Worm (Caenorhabditis elegans) whole organism, late embryonic: ENCODE results near the gene R52.4.

Experiments
- C38D4.7 ChIP-seq: fragments of 200-800 bp; sonication (Bioruptor generic); optimal IDR thresholded peaks from 2 replicates; lab custom pipeline; 2018; ENCODE audit warnings: mild to moderate bottlenecking, missing genetic modification characterization, moderate library complexity, missing compliant biosample characterization
- F13H6.1 ChIP-seq: sonication (generic microtip); optimal IDR thresholded peaks from 2 replicates; lab custom pipeline; 2016; ENCODE audit warnings: missing genetic modification characterization, missing compliant biosample characterization
- ahr-1 ChIP-seq: sonication (generic microtip); optimal IDR thresholded peaks from 2 replicates; lab custom pipeline; 2016; ENCODE audit warnings: missing genetic modification characterization, missing compliant biosample characterization
- ama-1 ChIP-seq: fragments of 150-350 bp; optimal IDR thresholded peaks from 2 replicates; lab custom pipeline; 2014
- ceh-18 ChIP-seq: sonication (generic microtip); optimal IDR thresholded peaks from 2 replicates; lab custom pipeline; 2016; ENCODE audit warnings: missing genetic modification characterization, missing compliant biosample characterization
- ceh-22 ChIP-seq: sonication (generic microtip); optimal IDR thresholded peaks from 2 replicates; lab custom pipeline; 2017; ENCODE audit warnings: missing biosample characterization, missing genetic modification characterization
- ceh-24 ChIP-seq: sonication (generic microtip); optimal IDR thresholded peaks from 2 replicates; lab custom pipeline; 2016; ENCODE audit warnings: mild to moderate bottlenecking, missing genetic modification characterization, missing compliant biosample characterization
- ceh-31 ChIP-seq: sonication (generic microtip); optimal IDR thresholded peaks from 2 replicates; lab custom pipeline; 2016; ENCODE audit warnings: missing genetic modification characterization, missing compliant biosample characterization
- ceh-34 ChIP-seq: sonication (generic microtip); optimal IDR thresholded peaks from 2 replicates; lab custom pipeline; 2016; ENCODE audit warnings: mild to moderate bottlenecking, missing genetic modification characterization, missing compliant biosample characterization
- ceh-48 ChIP-seq: sonication (generic microtip); optimal IDR thresholded peaks from 2 replicates; lab custom pipeline; 2016; ENCODE audit warnings: missing genetic modification characterization, inconsistent platforms, missing compliant biosample characterization
- ceh-9 ChIP-seq: sonication (generic microtip); optimal IDR thresholded peaks from 2 replicates; lab custom pipeline; 2016; ENCODE audit warnings: mild to moderate bottlenecking, missing genetic modification characterization, inconsistent platforms, missing compliant biosample characterization
- dmd-4 ChIP-seq: sonication (generic microtip); optimal IDR thresholded peaks from 2 replicates; lab custom pipeline; 2016; ENCODE audit warnings: borderline replicate concordance, missing genetic modification characterization, missing compliant biosample characterization
- eyg-1 ChIP-seq: sonication (generic microtip); optimal IDR thresholded peaks from 2 replicates; lab custom pipeline; 2016; ENCODE audit warnings: missing genotype, missing genetic modification characterization, missing compliant biosample characterization
- fkh-10 ChIP-seq: fragments of 150-350 bp; optimal IDR thresholded peaks from 2 replicates; lab custom pipeline; 2014; ENCODE audit warnings: missing biosample characterization, missing genetic modification reagents, missing genetic modification characterization
- fkh-6 ChIP-seq: sonication (generic microtip); optimal IDR thresholded peaks from 2 replicates; lab custom pipeline; 2016; ENCODE audit warnings: missing genetic modification characterization, missing compliant biosample characterization
- gmeb-2 ChIP-seq: sonication (generic microtip); optimal IDR thresholded peaks from 2 replicates; lab custom pipeline; 2016; ENCODE audit warnings: missing genetic modification characterization, inconsistent platforms, missing compliant biosample characterization
- hlh-15 ChIP-seq: sonication (generic microtip); optimal IDR thresholded peaks from 2 replicates; lab custom pipeline; 2016; ENCODE audit warnings: missing genetic modification characterization, missing compliant biosample characterization
- hlh-6 ChIP-seq: sonication (generic microtip); optimal IDR thresholded peaks from 2 replicates; lab custom pipeline; 2016; ENCODE audit warnings: missing genotype, missing genetic modification characterization, missing compliant biosample characterization
- lim-6 ChIP-seq: sonication (generic microtip); optimal IDR thresholded peaks from 2 replicates; lab custom pipeline; 2016; ENCODE audit warnings: missing genetic modification characterization, missing compliant biosample characterization
- mec-3 ChIP-seq: sonication (generic microtip); optimal IDR thresholded peaks from 2 replicates; lab custom pipeline; 2016; ENCODE audit warnings: borderline replicate concordance, missing genetic modification characterization, missing compliant biosample characterization
- nfya-1 ChIP-seq: sonication (generic microtip); optimal IDR thresholded peaks from 2 replicates; lab custom pipeline; 2017; ENCODE audit warnings: missing genetic modification characterization, mild to moderate bottlenecking, missing compliant biosample characterization, antibody characterized with exemption, moderate library complexity
- nhr-11 ChIP-seq: fragments of 150-350 bp; optimal IDR thresholded peaks from 2 replicates; lab custom pipeline; 2014; ENCODE audit warnings: missing biosample characterization, missing genetic modification characterization
- pag-3 ChIP-seq: sonication (generic microtip); optimal IDR thresholded peaks from 2 replicates; lab custom pipeline; 2016; ENCODE audit warnings: missing compliant biosample characterization, missing genetic modification characterization, borderline replicate concordance
- pat-9 ChIP-seq: fragments of 200-800 bp; sonication (Bioruptor generic); optimal IDR thresholded peaks from 2 replicates; lab custom pipeline; 2018; ENCODE audit warnings: mild to moderate bottlenecking, missing genetic modification characterization, moderate library complexity, missing compliant biosample characterization
- pha-2 ChIP-seq: sonication (generic microtip); optimal IDR thresholded peaks from 2 replicates; lab custom pipeline; 2017; ENCODE audit warnings: mild to moderate bottlenecking, missing genetic modification characterization, missing compliant biosample characterization
- ref-2 ChIP-seq: sonication (generic microtip); optimal IDR thresholded peaks from 2 replicates; lab custom pipeline; 2016; ENCODE audit warnings: missing genetic modification characterization, missing compliant biosample characterization
- rnt-1 ChIP-seq: sonication (generic microtip); optimal IDR thresholded peaks from 2 replicates; lab custom pipeline; 2016; ENCODE audit warnings: missing genetic modification characterization, missing compliant biosample characterization
- sox-2 ChIP-seq: fragments of 200-800 bp; sonication (Bioruptor generic); IDR thresholded peaks from 2 replicates; pipeline ENCODE4 v1.3.6; 2022; ENCODE audit warnings: missing genetic modification reagents, missing genetic modification characterization, missing compliant biosample characterization
- syd-9 ChIP-seq: sonication (generic microtip); optimal IDR thresholded peaks from 2 replicates; lab custom pipeline; 2016; ENCODE audit warnings: mild to moderate bottlenecking, missing genetic modification characterization, moderate library complexity, missing compliant biosample characterization
- tbx-7 ChIP-seq: sonication (generic microtip); optimal IDR thresholded peaks from 2 replicates; lab custom pipeline; 2016; ENCODE audit warnings: missing genotype, missing genetic modification characterization, missing compliant biosample characterization
- unc-3 ChIP-seq, 2 experiments: fragments of 200-800 bp in 1 of 2; sonication (Bioruptor generic) in 1 of 2; sonication (generic microtip) in 1 of 2; conservative IDR thresholded peaks in 1 of 2; optimal IDR thresholded peaks in 1 of 2; 2 replicates each; pipeline versions ENCODE4 v1.3.6 to Lab custom; 2016 to 2022; ENCODE audit warnings: missing compliant biosample characterization in 2 of 2, missing genetic modification characterization in 2 of 2, missing genetic modification reagents in 1 of 2
- unc-42 ChIP-seq: sonication (generic microtip); optimal IDR thresholded peaks from 2 replicates; lab custom pipeline; 2016; ENCODE audit warnings: missing genotype, missing genetic modification characterization, missing compliant biosample characterization
- unc-55 ChIP-seq: sonication (generic microtip); optimal IDR thresholded peaks from 2 replicates; lab custom pipeline; 2017; ENCODE audit warnings: missing biosample characterization, missing genetic modification reagents, missing genetic modification characterization
- unc-86 ChIP-seq: sonication (generic microtip); optimal IDR thresholded peaks from 2 replicates; lab custom pipeline; 2016; ENCODE audit warnings: missing genetic modification characterization, missing compliant biosample characterization
- zip-5 ChIP-seq: sonication (generic microtip); optimal IDR thresholded peaks from 2 replicates; lab custom pipeline; 2016; ENCODE audit warnings: missing genetic modification characterization, missing compliant biosample characterization

Gene R52.4

ce11 chrII:2140817-2141216 is 32.6 kb upstream of the R52.4 start, which contains the start of gene C40A11.3:
Gene C40A11.3, plus strand, starts transcription at chrII:2141117.
- TF ChIP-seq zip-5, result no peak
- TF ChIP-seq ref-2 (tag; lab: Kevin White, UChicago), result no peak
- no peak for TF ChIP-seq syd-9 (tag; lab: Kevin White, UChicago)
- no peak for TF ChIP-seq lim-6
- TF ChIP-seq ahr-1 (tag; lab: Kevin White, UChicago), result no peak
- no peak for TF ChIP-seq pat-9
- TF ChIP-seq ceh-22 (tag; lab: Kevin White, UChicago), result no peak

DNA sequence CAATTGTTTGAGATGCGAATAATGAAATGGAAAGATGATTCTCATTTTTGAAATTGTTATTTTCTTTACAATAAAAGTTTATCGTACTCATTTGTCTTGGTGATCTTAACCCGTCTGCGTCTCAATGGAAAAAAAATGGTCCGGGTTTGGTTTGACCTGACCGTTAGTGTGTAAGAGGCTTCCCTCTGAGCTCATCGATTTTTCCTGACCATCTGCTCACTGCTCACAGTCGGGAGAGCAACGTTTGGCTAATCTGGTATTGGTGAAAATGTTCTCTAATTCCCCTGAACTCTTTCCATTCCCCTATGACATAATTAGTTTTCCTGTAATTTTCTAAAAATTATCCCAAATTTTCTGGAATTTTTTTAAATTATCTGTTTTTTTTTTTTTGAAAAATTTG is 30.7 kb upstream of the R52.4 start:
- no peak for TF ChIP-seq unc-3 (GFP tag; conservative IDR thresholded peaks at IDR 0.05; lab: Robert Waterston, UW)
- no peak for TF ChIP-seq unc-3 (tag; optimal IDR thresholded peaks at IDR 0.05; lab: Kevin White, UChicago)
- no peak for TF ChIP-seq ceh-9
- no peak for TF ChIP-seq gmeb-2 (tag; lab: Kevin White, UChicago)
- TF ChIP-seq ceh-18 (tag; lab: Kevin White, UChicago), result no peak
- TF ChIP-seq rnt-1, result no peak
- TF ChIP-seq dmd-4, result no peak
- TF ChIP-seq unc-86 (tag; lab: Kevin White, UChicago), result no peak
- no peak for TF ChIP-seq pag-3 (tag; lab: Kevin White, UChicago)

- TF ChIP-seq ceh-48 (tag; lab: Kevin White, UChicago) (peak; percentile 16), unc-42 (tag; lab: Kevin White, UChicago) (no peak)
Observed at ce11 chrII:2137235-2137634, 29.0 kb upstream of the R52.4 start, which contains the start of gene C40A11.4. Gene C40A11.4, plus strand, starts transcription at chrII:2137422.

DNA sequence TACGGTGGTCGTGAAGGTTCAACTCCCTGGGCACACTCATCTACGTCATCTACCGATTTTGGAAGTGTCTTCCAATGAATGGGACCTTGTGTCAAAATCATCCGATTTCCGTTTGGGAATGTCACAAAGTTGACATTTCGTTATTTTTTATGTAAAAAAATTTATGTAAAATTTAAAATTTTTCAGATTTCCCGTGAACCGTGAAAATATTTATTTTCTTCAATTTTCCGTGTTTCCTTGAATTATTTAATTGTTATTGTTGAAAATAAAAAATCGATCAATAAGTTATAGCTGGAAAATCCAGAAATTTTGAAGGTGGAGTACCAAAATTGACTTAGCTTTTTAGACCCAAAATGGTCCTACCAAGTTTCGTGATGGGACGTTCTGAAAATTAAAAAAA is 27.4 kb upstream of the R52.4 start, which contains the start of gene hpo-7:
TSS of gene hpo-7 (minus strand) at position 101 of the 400 bp plus-strand sequence.
- no peak for TF ChIP-seq hlh-15
- TF ChIP-seq sox-2 (GFP tag; lab: Robert Waterston, UW), result no peak
- TF ChIP-seq ceh-18 (tag; lab: Kevin White, UChicago), result no peak
- no peak for TF ChIP-seq ceh-31 (tag; lab: Kevin White, UChicago)
- no peak for TF ChIP-seq eyg-1 (tag; lab: Kevin White, UChicago)

ce11 chrII:2130770-2131169 is 22.6 kb upstream of the R52.4 start, which contains the start of gene sdz-28:
Gene sdz-28, plus strand, starts transcription at chrII:2131070.
- TF ChIP-seq ceh-24 (tag; lab: Kevin White, UChicago), result no peak
- TF ChIP-seq nfya-1 (tag; lab: Kevin White, UChicago), result no peak
- TF ChIP-seq ceh-34 (tag; lab: Kevin White, UChicago), result no peak
- TF ChIP-seq unc-42 (tag; lab: Kevin White, UChicago), result no peak
- TF ChIP-seq ama-1 (lab: Kevin White, UChicago), result no peak
- no peak for TF ChIP-seq pag-3 (tag; lab: Kevin White, UChicago)
- TF ChIP-seq hlh-6 (tag; lab: Kevin White, UChicago), result no peak
- TF ChIP-seq F13H6.1 (tag; lab: Kevin White, UChicago), result no peak
- no peak for TF ChIP-seq fkh-6 (tag; lab: Kevin White, UChicago)
- no peak for TF ChIP-seq tbx-7 (tag; lab: Kevin White, UChicago)
- no peak for TF ChIP-seq nhr-11 (tag; lab: Kevin White, UChicago)
- TF ChIP-seq unc-55 (GFP tag; lab: Kevin White, UChicago), result no peak
- no peak for TF ChIP-seq C38D4.7 (GFP tag; lab: Kevin White, UChicago)

ce11 chrII:2122762-2123161 is 14.6 kb upstream of the R52.4 start:
- TF ChIP-seq pha-2 (tag; lab: Kevin White, UChicago), result no peak
- no peak for TF ChIP-seq tbx-7 (tag; lab: Kevin White, UChicago)
- TF ChIP-seq fkh-10 (GFP tag; lab: Kevin White, UChicago), result no peak
- TF ChIP-seq mec-3 (tag; lab: Kevin White, UChicago), result no peak
